Worm (Caenorhabditis elegans) whole organism, mixed stage, embryonic: ENCODE results near the gene hdl-2.
A peak's percentile ranks its signal among the peaks of the same experiment; 100 is the strongest.

Experiments
- M03D4.4 ChIP-seq: sonication (generic microtip); optimal IDR thresholded peaks from 2 replicates; lab custom pipeline; 2017; ENCODE audit warnings: mild to moderate bottlenecking, missing genetic modification characterization, missing compliant biosample characterization
- bed-3 ChIP-seq: fragments of 200-800 bp; sonication (Bioruptor generic); optimal IDR thresholded peaks from 3 replicates; lab custom pipeline; 2018; ENCODE audit warnings: mild to moderate bottlenecking, missing genetic modification characterization, moderate library complexity, missing compliant biosample characterization
- blmp-1 ChIP-seq: fragments of 150-350 bp; optimal IDR thresholded peaks from 2 replicates; lab custom pipeline; 2014; ENCODE audit warnings: missing biosample characterization, missing genetic modification characterization
- ceh-39 ChIP-seq: fragments of 150-350 bp; optimal IDR thresholded peaks from 2 replicates; lab custom pipeline; 2014; ENCODE audit warnings: missing biosample characterization, missing genetic modification characterization
- ceh-43 ChIP-seq: fragments of 200-800 bp; sonication (Bioruptor generic); optimal IDR thresholded peaks from 2 replicates; lab custom pipeline; 2018; ENCODE audit warnings: mild to moderate bottlenecking, missing genetic modification characterization, moderate library complexity, missing compliant biosample characterization
- ceh-83 ChIP-seq: fragments of 200-800 bp; sonication (Bioruptor generic); optimal IDR thresholded peaks from 2 replicates; lab custom pipeline; 2018; ENCODE audit warnings: mild to moderate bottlenecking, missing genetic modification characterization, missing compliant biosample characterization
- ces-1 ChIP-seq: fragments of 150-350 bp; optimal IDR thresholded peaks from 2 replicates; lab custom pipeline; 2014; ENCODE audit warnings: missing biosample characterization, missing genetic modification reagents, missing genetic modification characterization
- drap-1 ChIP-seq: fragments of 200-800 bp; sonication (Bioruptor generic); optimal IDR thresholded peaks from 3 replicates; lab custom pipeline; 2018; ENCODE audit warnings: mild to moderate bottlenecking, missing genetic modification characterization, missing compliant biosample characterization
- elt-1 ChIP-seq: sonication (generic microtip); optimal IDR thresholded peaks from 2 replicates; lab custom pipeline; 2017; ENCODE audit warnings: missing genetic modification characterization, mild to moderate bottlenecking, missing compliant biosample characterization, antibody characterized with exemption, moderate library complexity, borderline replicate concordance; ENCODE audit not compliant: insufficient read depth
- elt-3 ChIP-seq: fragments of 150-350 bp; optimal IDR thresholded peaks from 2 replicates; lab custom pipeline; 2014; ENCODE audit warnings: missing biosample characterization, missing genetic modification characterization
- flh-1 ChIP-seq: fragments of 200-800 bp; sonication (Bioruptor generic); optimal IDR thresholded peaks from 2 replicates; lab custom pipeline; 2018; ENCODE audit warnings: mild to moderate bottlenecking, missing genetic modification characterization, moderate library complexity, missing compliant biosample characterization
- ham-2 ChIP-seq: fragments of 200-800 bp; sonication (Bioruptor generic); optimal IDR thresholded peaks from 2 replicates; lab custom pipeline; 2018; ENCODE audit warnings: mild to moderate bottlenecking, missing genetic modification characterization, missing compliant biosample characterization
- hlh-1 ChIP-seq: fragments of 150-350 bp; optimal IDR thresholded peaks from 2 replicates; lab custom pipeline; 2014; ENCODE audit warnings: missing biosample characterization, missing genetic modification reagents, missing genetic modification characterization
- lin-13 ChIP-seq: fragments of 150-350 bp; optimal IDR thresholded peaks from 2 replicates; lab custom pipeline; 2014; ENCODE audit warnings: missing biosample characterization, missing genetic modification characterization
- lin-32 ChIP-seq: fragments of 200-800 bp; sonication (Bioruptor generic); optimal IDR thresholded peaks from 2 replicates; lab custom pipeline; 2018; ENCODE audit warnings: mild to moderate bottlenecking, missing genetic modification characterization, missing compliant biosample characterization
- lsy-2 ChIP-seq: fragments of 150-350 bp; optimal IDR thresholded peaks from 2 replicates; lab custom pipeline; 2014; ENCODE audit warnings: missing biosample characterization, missing genetic modification characterization
- mab-5 ChIP-seq: fragments of 150-350 bp; optimal IDR thresholded peaks from 2 replicates; lab custom pipeline; 2014; ENCODE audit warnings: missing biosample characterization, missing genetic modification characterization
- mep-1 ChIP-seq: fragments of 150-350 bp; optimal IDR thresholded peaks from 2 replicates; lab custom pipeline; 2017; ENCODE audit warnings: missing biosample characterization, missing genetic modification reagents, missing genetic modification characterization, inconsistent platforms
- mls-2 ChIP-seq: sonication (generic microtip); optimal IDR thresholded peaks from 2 replicates; lab custom pipeline; 2016; ENCODE audit warnings: mild to moderate bottlenecking, missing genetic modification characterization, moderate library complexity, missing compliant biosample characterization
- nhr-2 ChIP-seq: fragments of 150-350 bp; optimal IDR thresholded peaks from 2 replicates; lab custom pipeline; 2014; ENCODE audit warnings: missing biosample characterization, missing genetic modification characterization
- nhr-237 ChIP-seq: fragments of 150-350 bp; optimal IDR thresholded peaks from 2 replicates; lab custom pipeline; 2014; ENCODE audit warnings: missing biosample characterization, missing genetic modification characterization
- nhr-28 ChIP-seq: fragments of 150-350 bp; optimal IDR thresholded peaks from 2 replicates; lab custom pipeline; 2014; ENCODE audit warnings: missing biosample characterization, missing genetic modification characterization
- nhr-76 ChIP-seq: sonication (generic microtip); optimal IDR thresholded peaks from 2 replicates; lab custom pipeline; 2017; ENCODE audit warnings: missing biosample characterization, missing genetic modification characterization
- pha-4 ChIP-seq: fragments of 150-350 bp; optimal IDR thresholded peaks from 2 replicates; lab custom pipeline; 2018; ENCODE audit warnings: missing biosample characterization, missing genetic modification reagents, missing genetic modification characterization
- sem-2 ChIP-seq: fragments of 200-800 bp; sonication (Bioruptor generic); optimal IDR thresholded peaks from 2 replicates; lab custom pipeline; 2018; ENCODE audit warnings: mild to moderate bottlenecking, missing genetic modification characterization, missing compliant biosample characterization
- snpc-4 ChIP-seq: fragments of 150-350 bp; optimal IDR thresholded peaks from 2 replicates; lab custom pipeline; 2014; ENCODE audit warnings: missing biosample characterization, missing genetic modification characterization
- sptf-1 ChIP-seq: sonication (generic microtip); optimal IDR thresholded peaks from 2 replicates; lab custom pipeline; 2017; ENCODE audit warnings: mild to moderate bottlenecking, missing genetic modification characterization, moderate library complexity, missing compliant biosample characterization
- unc-120 ChIP-seq: sonication (generic microtip); optimal IDR thresholded peaks from 2 replicates; lab custom pipeline; 2017; ENCODE audit warnings: missing genetic modification characterization, missing compliant biosample characterization; ENCODE audit not compliant: poor library complexity, severe bottlenecking
- unc-39 ChIP-seq: fragments of 150-350 bp; optimal IDR thresholded peaks from 2 replicates; lab custom pipeline; 2014; ENCODE audit warnings: missing biosample characterization, missing genetic modification characterization
- unc-62 ChIP-seq: fragments of 150-350 bp; optimal IDR thresholded peaks from 2 replicates; lab custom pipeline; 2014; ENCODE audit warnings: missing biosample characterization, missing genetic modification reagents, missing genetic modification characterization
- zip-8 ChIP-seq: fragments of 150-350 bp; optimal IDR thresholded peaks from 2 replicates; lab custom pipeline; 2014; ENCODE audit warnings: missing biosample characterization, missing genetic modification characterization
- ztf-11 ChIP-seq: fragments of 150-350 bp; optimal IDR thresholded peaks from 2 replicates; lab custom pipeline; 2014; ENCODE audit warnings: missing biosample characterization, missing genetic modification characterization

hdl-2 gene

DNA sequence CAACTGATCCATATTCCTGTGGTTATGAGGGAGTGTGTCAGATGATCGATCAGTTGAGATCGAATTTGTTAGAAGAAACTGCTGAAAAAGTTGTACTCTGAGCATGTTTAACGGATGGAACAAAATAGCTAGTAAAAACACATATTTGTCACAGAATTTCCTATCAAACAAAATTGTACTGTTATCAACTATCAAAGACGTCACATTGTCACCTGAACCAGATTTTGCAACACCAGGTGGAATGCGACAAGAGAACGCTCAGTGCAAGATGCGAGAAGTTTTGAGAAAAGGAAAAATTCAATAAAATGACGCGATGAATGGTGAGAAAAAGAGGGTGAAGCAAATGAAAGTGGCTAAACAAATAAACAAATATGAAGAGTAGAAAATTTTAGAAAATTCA, 6.4 kb upstream of the hdl-2 start:
- TF ChIP-seq ces-1 (no peak), nhr-28 (tag; lab: Kevin White, UChicago) (no peak), mab-5 (tag; lab: Kevin White, UChicago) (no peak), unc-39 (tag; lab: Kevin White, UChicago) (no peak), mep-1 (no peak), zip-8 (tag; lab: Kevin White, UChicago) (no peak), unc-62 (GFP tag; lab: Kevin White, UChicago) (no peak), ceh-43 (GFP tag; lab: Kevin White, UChicago) (no peak), blmp-1 (tag; lab: Kevin White, UChicago) (no peak), ztf-11 (no peak), lin-13 (tag; lab: Kevin White, UChicago) (no peak), sem-2 (GFP tag; lab: Kevin White, UChicago) (no peak), hlh-1 (tag; lab: Kevin White, UChicago) (no peak), drap-1 (GFP tag; lab: Kevin White, UChicago) (no peak), M03D4.4 (tag; lab: Kevin White, UChicago) (no peak), snpc-4 (tag; lab: Kevin White, UChicago) (no peak), ceh-39 (no peak), flh-1 (no peak), unc-120 (tag; lab: Kevin White, UChicago) (no peak), mls-2 (tag; lab: Kevin White, UChicago) (no peak)

DNA sequence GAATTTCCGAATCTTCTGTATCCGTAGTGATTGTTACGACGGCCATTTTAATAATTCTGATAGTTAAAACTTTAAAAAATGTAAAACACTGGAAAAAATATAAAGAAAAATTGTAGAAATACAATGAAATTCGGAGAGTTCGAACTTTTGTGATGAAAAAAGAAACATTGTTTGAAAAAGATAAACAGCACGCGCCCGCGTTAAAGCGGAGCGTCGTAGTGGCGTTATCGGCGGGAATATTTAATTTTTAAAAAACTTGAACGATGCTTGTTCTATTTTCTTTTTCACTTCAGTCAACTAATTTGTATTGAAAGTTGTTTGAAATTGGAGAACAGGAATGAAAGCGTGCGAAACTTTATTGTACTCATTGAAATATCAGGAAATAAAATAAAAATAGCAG, 4.3 kb upstream of the hdl-2 start, which contains the start of gene npp-23:
TSS of gene npp-23 (minus strand) at position 56 of the 400 bp plus-strand sequence.
- TF ChIP-seq ztf-11: no peak
- no peak for TF ChIP-seq mab-5 (tag; lab: Kevin White, UChicago)
- TF ChIP-seq nhr-2: no peak
- no peak for TF ChIP-seq unc-39 (tag; lab: Kevin White, UChicago)
- TF ChIP-seq unc-120 (tag; lab: Kevin White, UChicago): no peak
- peak; percentile 7 for TF ChIP-seq lsy-2
- TF ChIP-seq bed-3 (GFP tag; lab: Kevin White, UChicago): no peak
- peak; percentile 5 for TF ChIP-seq hlh-1 (tag; lab: Kevin White, UChicago)
- no peak for TF ChIP-seq lin-13 (tag; lab: Kevin White, UChicago)
- no peak for TF ChIP-seq blmp-1 (tag; lab: Kevin White, UChicago)
- no peak for TF ChIP-seq ceh-83 (GFP tag; lab: Kevin White, UChicago)
- peak; percentile 5 for TF ChIP-seq mep-1
- no peak for TF ChIP-seq nhr-237 (tag; lab: Kevin White, UChicago)

DNA sequence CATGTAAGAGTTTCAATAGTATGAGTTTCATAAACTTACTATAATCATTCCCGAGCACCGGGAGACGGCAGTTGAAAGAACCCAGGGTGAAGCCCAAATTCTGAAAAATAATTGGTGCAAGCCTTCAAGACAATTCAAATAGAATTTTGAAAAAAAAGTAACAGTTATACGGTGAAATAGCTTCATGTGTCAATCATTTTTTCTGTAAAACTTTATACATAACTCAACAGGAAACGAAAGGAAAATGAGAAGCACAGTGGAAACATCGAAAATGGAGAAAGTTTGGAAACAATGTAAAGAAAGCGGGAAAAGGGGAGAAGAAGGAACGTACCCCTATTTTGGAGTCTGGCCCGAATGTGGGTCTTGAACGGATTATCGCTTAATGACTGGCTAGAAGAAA, 989 bp upstream of the hdl-2 start, which contains the start of gene C09G9.3:
TSS of gene C09G9.3 (minus strand) at position 101 of the 400 bp plus-strand sequence.
- TF ChIP-seq lsy-2: no peak
- no peak for TF ChIP-seq lin-32 (GFP tag; lab: Kevin White, UChicago)
- no peak for TF ChIP-seq mab-5 (tag; lab: Kevin White, UChicago)
- TF ChIP-seq, all 35 proteins: peak for 0

DNA sequence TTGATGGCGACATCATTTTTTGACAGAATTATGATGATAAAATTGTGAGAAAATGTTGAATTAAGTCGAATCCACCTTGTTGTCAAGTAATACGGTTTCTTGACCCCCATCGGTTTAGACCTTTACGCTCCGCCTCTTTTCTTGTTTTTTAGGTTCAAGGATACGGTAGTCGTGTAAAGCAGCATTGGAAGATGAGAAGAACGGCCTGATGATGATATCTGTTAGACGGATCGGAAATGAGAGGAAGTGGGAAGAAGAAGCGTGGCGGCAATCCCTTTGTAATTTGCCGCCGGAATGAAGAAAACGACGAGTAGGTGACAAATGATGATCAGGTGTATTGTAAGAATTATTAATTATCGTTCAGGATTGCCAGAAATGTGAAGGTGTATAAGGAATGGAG, 5.9 kb downstream of the hdl-2 start, which contains the start of gene npax-4:
TSS of gene npax-4 (minus strand) at position 101 of the 400 bp plus-strand sequence.
- TF ChIP-seq sptf-1 (no peak), ham-2 (no peak), nhr-76 (tag; lab: Kevin White, UChicago) (no peak), elt-3 (tag; lab: Kevin White, UChicago) (no peak), unc-120 (tag; lab: Kevin White, UChicago) (no peak), elt-1 (tag; lab: Kevin White, UChicago) (no peak), ztf-11 (no peak)

DNA sequence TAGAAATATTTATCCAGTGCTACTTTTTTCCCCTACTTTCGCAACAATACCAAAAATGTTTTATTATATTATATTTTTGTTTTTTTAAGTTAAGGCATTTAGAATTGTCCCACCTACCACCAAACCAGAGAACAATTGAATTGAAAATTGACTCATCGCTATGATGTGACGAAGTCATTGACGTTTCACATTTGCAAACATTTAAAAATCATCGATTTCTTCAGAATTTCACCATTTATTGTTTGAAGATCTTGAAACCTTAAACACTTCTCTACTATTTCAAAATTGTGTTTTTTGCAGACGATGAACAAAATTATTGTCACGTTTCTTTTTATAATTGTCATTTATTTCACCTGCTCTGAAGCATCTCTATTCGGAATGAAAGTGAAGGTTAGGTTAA, 7.2 kb downstream of the hdl-2 start, which contains the start of gene C09G9.8:
TSS of gene C09G9.8 (plus strand) at position 301 of the 400 bp plus-strand sequence.
- no peak for TF ChIP-seq ham-2
- TF ChIP-seq pha-4: no peak
- TF ChIP-seq ceh-43 (GFP tag; lab: Kevin White, UChicago): no peak
- TF ChIP-seq elt-1 (tag; lab: Kevin White, UChicago): no peak
- TF ChIP-seq ceh-39: no peak
- TF ChIP-seq bed-3 (GFP tag; lab: Kevin White, UChicago): no peak
- TF ChIP-seq nhr-2: no peak
- no peak for TF ChIP-seq ztf-11
- TF ChIP-seq sptf-1: no peak
